Fruit fly (Drosophila melanogaster): ENCODE results near the gene CG44198.

DNA sequence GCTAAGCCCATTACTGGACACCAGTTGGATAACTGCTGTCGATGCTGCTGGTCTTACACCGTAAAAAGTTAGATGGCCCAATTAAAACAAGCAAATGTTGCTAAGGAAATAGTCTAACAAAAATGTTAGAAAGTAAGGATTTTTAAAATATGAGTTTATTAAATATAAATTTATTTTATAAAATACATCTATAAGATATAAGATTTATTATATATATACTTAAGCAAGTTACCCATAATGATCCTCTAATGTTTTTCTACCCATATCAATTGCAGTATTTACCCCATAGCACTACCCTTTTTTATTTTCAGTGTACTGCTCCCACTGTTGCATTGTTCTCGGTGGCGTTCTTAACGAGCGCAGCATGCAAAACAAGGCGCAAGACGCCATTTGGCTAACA lies 27.3 kb upstream of the CG44198 start:
- TF ChIP-seq CG15710 (tag; optimal IDR thresholded peaks at IDR 0.05) (peak; percentile 83), CG14655 (GFP tag; optimal IDR thresholded peaks at IDR 0.05) (peak; percentile 75), CG8301 (tag; optimal IDR thresholded peaks at IDR 0.05) (peak; percentile 37), CG32121 (GFP tag; IDR thresholded peaks at IDR 0.05) (0 out of 2 replicates have a peak, but pooled peaks have one; percentile 25), fd96Ca (GFP tag; IDR thresholded peaks at IDR 0.05) (no peak), EcR (GFP tag; optimal IDR thresholded peaks at IDR 0.05) (no peak), Ets98B (GFP tag; IDR thresholded peaks at IDR 0.05) (no peak), CG10348 (GFP tag; IDR thresholded peaks at IDR 0.05) (no peak), CG12605 (GFP tag; IDR thresholded peaks at IDR 0.05) (no peak), CG9948 (tag; optimal IDR thresholded peaks at IDR 0.05) (peak; percentile 86)

Data from whole organism, pupa.